Worm (Caenorhabditis elegans) whole organism, late embryonic: ENCODE results near the gene mnm-2.

Source experiments
- K09A11.1 ChIP-seq: sonication (generic microtip); optimal IDR thresholded peaks from 2 replicates; lab custom pipeline; 2017; ENCODE audit warnings: antibody characterized with exemption, mild to moderate bottlenecking, missing genetic modification characterization, missing compliant biosample characterization; ENCODE audit not compliant: insufficient read depth
- ahr-1 ChIP-seq: sonication (generic microtip); optimal IDR thresholded peaks from 2 replicates; lab custom pipeline; 2016; ENCODE audit warnings: missing genetic modification characterization, missing compliant biosample characterization
- ama-1 ChIP-seq: fragments of 150-350 bp; optimal IDR thresholded peaks from 2 replicates; lab custom pipeline; 2014
- ceh-14 ChIP-seq: sonication (generic microtip); optimal IDR thresholded peaks from 2 replicates; lab custom pipeline; 2016; ENCODE audit warnings: missing genotype, missing genetic modification characterization, missing compliant biosample characterization
- ceh-22 ChIP-seq: sonication (generic microtip); optimal IDR thresholded peaks from 2 replicates; lab custom pipeline; 2017; ENCODE audit warnings: missing biosample characterization, missing genetic modification characterization
- ceh-24 ChIP-seq: sonication (generic microtip); optimal IDR thresholded peaks from 2 replicates; lab custom pipeline; 2016; ENCODE audit warnings: mild to moderate bottlenecking, missing genetic modification characterization, missing compliant biosample characterization
- ceh-34 ChIP-seq: sonication (generic microtip); optimal IDR thresholded peaks from 2 replicates; lab custom pipeline; 2016; ENCODE audit warnings: mild to moderate bottlenecking, missing genetic modification characterization, missing compliant biosample characterization
- ceh-6 ChIP-seq: fragments of 200-800 bp; sonication (Bioruptor generic); optimal IDR thresholded peaks from 2 replicates; lab custom pipeline; 2018; ENCODE audit warnings: mild to moderate bottlenecking, missing genetic modification characterization, missing compliant biosample characterization
- ceh-9 ChIP-seq: sonication (generic microtip); optimal IDR thresholded peaks from 2 replicates; lab custom pipeline; 2016; ENCODE audit warnings: mild to moderate bottlenecking, missing genetic modification characterization, inconsistent platforms, missing compliant biosample characterization
- dmd-4 ChIP-seq: sonication (generic microtip); optimal IDR thresholded peaks from 2 replicates; lab custom pipeline; 2016; ENCODE audit warnings: borderline replicate concordance, missing genetic modification characterization, missing compliant biosample characterization
- dve-1 ChIP-seq: sonication (generic microtip); optimal IDR thresholded peaks from 2 replicates; lab custom pipeline; 2017; ENCODE audit warnings: antibody characterized with exemption, mild to moderate bottlenecking, missing genetic modification characterization, missing compliant biosample characterization
- elt-2 ChIP-seq: sonication (generic microtip); optimal IDR thresholded peaks from 2 replicates; lab custom pipeline; 2016; ENCODE audit warnings: missing genetic modification reagents, missing genetic modification characterization, missing compliant biosample characterization
- ets-4 ChIP-seq: sonication (generic microtip); optimal IDR thresholded peaks from 2 replicates; lab custom pipeline; 2016; ENCODE audit warnings: missing genetic modification characterization, missing compliant biosample characterization
- fax-1 ChIP-seq: sonication (generic microtip); optimal IDR thresholded peaks from 2 replicates; lab custom pipeline; 2016; ENCODE audit warnings: missing genotype, missing genetic modification characterization, missing compliant biosample characterization
- fkh-10 ChIP-seq: fragments of 150-350 bp; optimal IDR thresholded peaks from 2 replicates; lab custom pipeline; 2014; ENCODE audit warnings: missing biosample characterization, missing genetic modification reagents, missing genetic modification characterization
- gmeb-2 ChIP-seq: sonication (generic microtip); optimal IDR thresholded peaks from 2 replicates; lab custom pipeline; 2016; ENCODE audit warnings: missing genetic modification characterization, inconsistent platforms, missing compliant biosample characterization
- hlh-30 ChIP-seq: sonication (generic microtip); optimal IDR thresholded peaks from 2 replicates; lab custom pipeline; 2017; ENCODE audit warnings: antibody characterized with exemption, missing genetic modification characterization, missing compliant biosample characterization; ENCODE audit not compliant: insufficient read depth
- hlh-6 ChIP-seq: sonication (generic microtip); optimal IDR thresholded peaks from 2 replicates; lab custom pipeline; 2016; ENCODE audit warnings: missing genotype, missing genetic modification characterization, missing compliant biosample characterization
- lim-6 ChIP-seq: sonication (generic microtip); optimal IDR thresholded peaks from 2 replicates; lab custom pipeline; 2016; ENCODE audit warnings: missing genetic modification characterization, missing compliant biosample characterization
- madf-2 ChIP-seq: sonication (generic microtip); optimal IDR thresholded peaks from 2 replicates; lab custom pipeline; 2017; ENCODE audit warnings: missing genetic modification characterization, missing compliant biosample characterization
- nfya-1 ChIP-seq: sonication (generic microtip); optimal IDR thresholded peaks from 2 replicates; lab custom pipeline; 2017; ENCODE audit warnings: missing genetic modification characterization, mild to moderate bottlenecking, missing compliant biosample characterization, antibody characterized with exemption, moderate library complexity
- nhr-232 ChIP-seq: sonication (generic microtip); optimal IDR thresholded peaks from 2 replicates; lab custom pipeline; 2016; ENCODE audit warnings: missing genetic modification characterization, missing compliant biosample characterization
- pag-3 ChIP-seq: sonication (generic microtip); optimal IDR thresholded peaks from 2 replicates; lab custom pipeline; 2016; ENCODE audit warnings: missing compliant biosample characterization, missing genetic modification characterization, borderline replicate concordance
- pat-9 ChIP-seq: fragments of 200-800 bp; sonication (Bioruptor generic); optimal IDR thresholded peaks from 2 replicates; lab custom pipeline; 2018; ENCODE audit warnings: mild to moderate bottlenecking, missing genetic modification characterization, moderate library complexity, missing compliant biosample characterization
- pha-2 ChIP-seq: sonication (generic microtip); optimal IDR thresholded peaks from 2 replicates; lab custom pipeline; 2017; ENCODE audit warnings: mild to moderate bottlenecking, missing genetic modification characterization, missing compliant biosample characterization
- pha-4 ChIP-seq: fragments of 150-350 bp; optimal IDR thresholded peaks from 2 replicates; lab custom pipeline; 2018; ENCODE audit warnings: missing biosample characterization, missing genetic modification reagents, missing genetic modification characterization
- pqm-1 ChIP-seq: sonication (generic microtip); optimal IDR thresholded peaks from 2 replicates; lab custom pipeline; 2016; ENCODE audit warnings: missing genetic modification characterization, missing compliant biosample characterization
- ref-2 ChIP-seq: sonication (generic microtip); optimal IDR thresholded peaks from 2 replicates; lab custom pipeline; 2016; ENCODE audit warnings: missing genetic modification characterization, missing compliant biosample characterization
- sdc-2 ChIP-seq: sonication (generic microtip); optimal IDR thresholded peaks from 2 replicates; lab custom pipeline; 2016; ENCODE audit warnings: missing genotype, missing genetic modification characterization, missing compliant biosample characterization
- sox-4 ChIP-seq: sonication (generic microtip); optimal IDR thresholded peaks from 2 replicates; lab custom pipeline; 2017; ENCODE audit warnings: mild to moderate bottlenecking, missing genetic modification characterization, inconsistent platforms, missing compliant biosample characterization
- syd-9 ChIP-seq: sonication (generic microtip); optimal IDR thresholded peaks from 2 replicates; lab custom pipeline; 2016; ENCODE audit warnings: mild to moderate bottlenecking, missing genetic modification characterization, moderate library complexity, missing compliant biosample characterization
- unc-3 ChIP-seq, 2 experiments: fragments of 200-800 bp in 1 of 2; sonication (Bioruptor generic) in 1 of 2; sonication (generic microtip) in 1 of 2; conservative IDR thresholded peaks in 1 of 2; optimal IDR thresholded peaks in 1 of 2; 2 replicates each; pipeline versions ENCODE4 v1.3.6 to Lab custom; 2016 to 2022; ENCODE audit warnings: missing compliant biosample characterization in 2 of 2, missing genetic modification characterization in 2 of 2, missing genetic modification reagents in 1 of 2
- unc-55 ChIP-seq: sonication (generic microtip); optimal IDR thresholded peaks from 2 replicates; lab custom pipeline; 2017; ENCODE audit warnings: missing biosample characterization, missing genetic modification reagents, missing genetic modification characterization
- unc-86 ChIP-seq: sonication (generic microtip); optimal IDR thresholded peaks from 2 replicates; lab custom pipeline; 2016; ENCODE audit warnings: missing genetic modification characterization, missing compliant biosample characterization
- zip-5 ChIP-seq: sonication (generic microtip); optimal IDR thresholded peaks from 2 replicates; lab custom pipeline; 2016; ENCODE audit warnings: missing genetic modification characterization, missing compliant biosample characterization
- ztf-16 ChIP-seq: sonication (generic microtip); optimal IDR thresholded peaks from 2 replicates; lab custom pipeline; 2017; ENCODE audit warnings: missing genetic modification characterization, missing compliant biosample characterization

Gene mnm-2

ce11 chrX:7445734-7446133, 21.0 kb upstream of the mnm-2 start:
- peak; percentile 28 for TF ChIP-seq elt-2
- no peak for TF ChIP-seq gmeb-2 (tag; lab: Kevin White, UChicago)
- TF ChIP-seq pha-4 (tag; lab: Kevin White, UChicago) = no peak
- TF ChIP-seq, all 69 proteins: peak for 1

ce11 chrX:7442477-7442876, 17.8 kb upstream of the mnm-2 start, which contains the start of gene acl-12:
TSS of gene acl-12 (minus strand) at chrX:7442577.
- TF ChIP-seq nfya-1 (tag; lab: Kevin White, UChicago) (peak; percentile 15), ref-2 (tag; lab: Kevin White, UChicago) (peak; percentile 1), zip-5 (tag; lab: Kevin White, UChicago) (no peak), pag-3 (tag; lab: Kevin White, UChicago) (no peak), nhr-232 (tag; lab: Kevin White, UChicago) (no peak), pqm-1 (no peak)

- no peak for TF ChIP-seq ets-4
Measured at ce11 chrX:7440102-7440501, 15.4 kb upstream of the mnm-2 start.

ce11 chrX:7437949-7438348, 13.2 kb upstream of the mnm-2 start, which contains the start of gene C01C10.2:
TSS of gene C01C10.2 (minus strand) at chrX:7438118.
- TF ChIP-seq fkh-10 (GFP tag; lab: Kevin White, UChicago) (no peak), K09A11.1 (tag; lab: Kevin White, UChicago) (no peak), unc-3 (GFP tag; conservative IDR thresholded peaks at IDR 0.05; lab: Robert Waterston, UW) (no peak), unc-3 (tag; optimal IDR thresholded peaks at IDR 0.05; lab: Kevin White, UChicago) (no peak), fax-1 (tag; lab: Kevin White, UChicago) (no peak), ama-1 (lab: Kevin White, UChicago) (no peak), sox-4 (tag; lab: Kevin White, UChicago) (no peak), ref-2 (tag; lab: Kevin White, UChicago) (no peak), elt-2 (no peak), pag-3 (tag; lab: Kevin White, UChicago) (no peak), ceh-34 (tag; lab: Kevin White, UChicago) (no peak), syd-9 (tag; lab: Kevin White, UChicago) (no peak), pat-9 (tag; lab: Kevin White, UChicago) (no peak), pha-2 (tag; lab: Kevin White, UChicago) (no peak), unc-55 (GFP tag; lab: Kevin White, UChicago) (no peak), hlh-6 (no peak), ceh-9 (no peak), ceh-6 (GFP tag; lab: Kevin White, UChicago) (no peak)

- TF ChIP-seq madf-2 (tag; lab: Kevin White, UChicago) (no peak), ceh-9 (no peak), unc-86 (no peak), dmd-4 (tag; lab: Kevin White, UChicago) (no peak), ceh-14 (no peak), ahr-1 (tag; lab: Kevin White, UChicago) (no peak), ceh-22 (no peak)
- TF ChIP-seq, all 69 proteins: peak for 0
Measured at ce11 chrX:7436912-7437311, 12.2 kb upstream of the mnm-2 start.

ce11 chrX:7433269-7433668, 8.6 kb upstream of the mnm-2 start, which contains the start of gene clc-5:
TSS of gene clc-5 (plus strand) at chrX:7433569.
- TF ChIP-seq lim-6 (tag; lab: Kevin White, UChicago) = no peak
- no peak for TF ChIP-seq ceh-24 (tag; lab: Kevin White, UChicago)
- no peak for TF ChIP-seq pha-4 (tag; lab: Kevin White, UChicago)
- TF ChIP-seq ets-4 = no peak
- no peak for TF ChIP-seq dve-1 (tag; lab: Kevin White, UChicago)
- TF ChIP-seq ceh-34 (tag; lab: Kevin White, UChicago) = no peak
- TF ChIP-seq hlh-30 = no peak
- no peak for TF ChIP-seq pqm-1
- TF ChIP-seq ceh-6 (GFP tag; lab: Kevin White, UChicago) = no peak
- no peak for TF ChIP-seq unc-86
- TF ChIP-seq ceh-22 = no peak
- TF ChIP-seq ztf-16 (tag; lab: Kevin White, UChicago) = no peak
- no peak for TF ChIP-seq ceh-9
- no peak for TF ChIP-seq sdc-2 (tag; lab: Kevin White, UChicago)
